Fruit fly (Drosophila melanogaster): ENCODE measurements around the gene Mrp4.

- no peak for TF ChIP-seq CG8478 (optimal IDR thresholded peaks at IDR 0.05)
- TF ChIP-seq usp (GFP tag; optimal IDR thresholded peaks at IDR 0.05), result no peak
- TF ChIP-seq psq (optimal IDR thresholded peaks at IDR 0.05), result no peak
- TF ChIP-seq pan (optimal IDR thresholded peaks at IDR 0.05), result no peak
- TF ChIP-seq EcR (GFP tag; optimal IDR thresholded peaks at IDR 0.05), result no peak
- no peak for TF ChIP-seq Dll (optimal IDR thresholded peaks at IDR 0.05)
Observed at dm6 chr3R:11553845-11554244, 15.2 kb upstream of the Mrp4 start, which contains the start of gene CG14708.
